Fruit fly (Drosophila melanogaster) whole organism, embryonic: ENCODE data around the gene PIP82.
A peak's percentile ranks its signal among the peaks of the same experiment; 100 is the strongest.

Source experiments
- CG1024 ChIP-seq: fragments of 200-800 bp; sonication (Bioruptor generic); IDR thresholded peaks from 2 replicates; pipeline ENCODE4 v1.3.6; 2022; ENCODE audit warnings: missing biosample characterization, missing genetic modification characterization
- CG10274 ChIP-seq: fragments of 200-800 bp; sonication (Bioruptor generic); optimal IDR thresholded peaks from 3 replicates; lab custom pipeline; 2017; ENCODE audit warnings: missing biosample characterization, mild to moderate bottlenecking, missing genetic modification characterization
- CG12659 ChIP-seq: fragments of 200-800 bp; sonication (Bioruptor generic); optimal IDR thresholded peaks from 3 replicates; lab custom pipeline; 2017; ENCODE audit warnings: mild to moderate bottlenecking, missing biosample characterization, missing genetic modification reagents, missing genetic modification characterization
- CG15479 ChIP-seq: fragments of 200-800 bp; sonication (Bioruptor generic); optimal IDR thresholded peaks from 3 replicates; lab custom pipeline; 2019; ENCODE audit warnings: missing biosample characterization, mild to moderate bottlenecking, missing genetic modification characterization, moderate library complexity
- CG2116 ChIP-seq: fragments of 200-800 bp; sonication (Bioruptor generic); optimal IDR thresholded peaks from 3 replicates; lab custom pipeline; 2018; ENCODE audit warnings: missing biosample characterization, mild to moderate bottlenecking, missing genetic modification characterization
- CG2712 ChIP-seq: fragments of 200-800 bp; optimal IDR thresholded peaks from 3 replicates; lab custom pipeline; 2019; ENCODE audit warnings: missing biosample characterization, mild to moderate bottlenecking, missing genetic modification characterization, moderate library complexity
- CG30020 ChIP-seq: fragments of 200-800 bp; optimal IDR thresholded peaks from 2 replicates; lab custom pipeline; 2019; ENCODE audit warnings: missing biosample characterization, mild to moderate bottlenecking, missing genetic modification characterization, moderate library complexity
- CG30403 ChIP-seq: fragments of 200-800 bp; sonication (Bioruptor generic); optimal IDR thresholded peaks from 3 replicates; lab custom pipeline; 2016; ENCODE audit warnings: missing biosample characterization, missing genetic modification characterization
- CG32532 ChIP-seq: fragments of 200-800 bp; sonication (Bioruptor generic); IDR thresholded peaks from 2 replicates; pipeline ENCODE4 v1.3.6; 2022; ENCODE audit warnings: missing biosample characterization, missing genetic modification characterization
- CG33557 ChIP-seq: fragments of 200-800 bp; sonication (Bioruptor generic); optimal IDR thresholded peaks from 2 replicates; lab custom pipeline; 2019; ENCODE audit warnings: missing biosample characterization, mild to moderate bottlenecking, missing genetic modification characterization, moderate library complexity
- CG3726 ChIP-seq: fragments of 200-800 bp; sonication (Bioruptor generic); IDR thresholded peaks from 3 replicates; pipeline ENCODE4, ENCODE4 v1.3.6; 2022; ENCODE audit warnings: missing biosample characterization, missing genetic modification characterization
- CG3847 ChIP-seq: fragments of 200-800 bp; sonication (Bioruptor generic); IDR thresholded peaks from 2 replicates; pipeline ENCODE4 v1.3.6; 2022; ENCODE audit warnings: missing biosample characterization, missing genetic modification characterization
- CG4282 ChIP-seq: fragments of 200-800 bp; sonication (Bioruptor generic); optimal IDR thresholded peaks from 2 replicates; lab custom pipeline; 2016; ENCODE audit warnings: missing biosample characterization, missing genetic modification characterization
- CG4404 ChIP-seq: fragments of 200-800 bp; sonication (Bioruptor generic); IDR thresholded peaks from 2 replicates; pipeline ENCODE4 v1.3.6; 2022; ENCODE audit warnings: missing biosample characterization, missing genetic modification characterization
- CG4730 ChIP-seq: fragments of 200-800 bp; sonication (Bioruptor generic); IDR thresholded peaks from 2 replicates; pipeline ENCODE4 v1.3.6; 2022; ENCODE audit warnings: missing biosample characterization, missing genetic modification characterization
- CG6272 ChIP-seq: fragments of 200-800 bp; sonication (Bioruptor generic); IDR thresholded peaks from 2 replicates; pipeline ENCODE4 v1.3.6; 2022; ENCODE audit warnings: missing biosample characterization, missing genetic modification characterization
- CG6854 ChIP-seq: fragments of 200-800 bp; sonication (Bioruptor generic); optimal IDR thresholded peaks from 3 replicates; lab custom pipeline; 2017; ENCODE audit warnings: missing biosample characterization, mild to moderate bottlenecking, missing genetic modification characterization
- CG7556 ChIP-seq: fragments of 200-800 bp; sonication (Bioruptor generic); optimal IDR thresholded peaks from 2 replicates; lab custom pipeline; 2017; ENCODE audit warnings: missing biosample characterization, mild to moderate bottlenecking, missing genetic modification characterization
- CG7786 ChIP-seq: fragments of 200-800 bp; sonication (Bioruptor generic); optimal IDR thresholded peaks from 2 replicates; lab custom pipeline; 2016; ENCODE audit warnings: missing biosample characterization, missing genetic modification characterization
- CG8089 ChIP-seq: fragments of 200-800 bp; sonication (Bioruptor generic); optimal IDR thresholded peaks from 3 replicates; lab custom pipeline; 2016; ENCODE audit warnings: missing biosample characterization, missing genetic modification characterization
- CG8765 ChIP-seq: fragments of 200-800 bp; sonication (Bioruptor generic); IDR thresholded peaks from 2 replicates; pipeline ENCODE4 v1.3.6; 2022; ENCODE audit warnings: missing biosample characterization, missing genetic modification characterization
- CG9609 ChIP-seq: fragments of 200-800 bp; sonication (Bioruptor generic); optimal IDR thresholded peaks from 3 replicates; lab custom pipeline; 2016; ENCODE audit warnings: missing biosample characterization, missing genetic modification characterization
- Deaf1 ChIP-seq: fragments of 200-800 bp; optimal IDR thresholded peaks from 3 replicates; lab custom pipeline; 2019; ENCODE audit warnings: missing biosample characterization, mild to moderate bottlenecking, missing genetic modification characterization, moderate library complexity
- Dll ChIP-seq: fragments of 200-800 bp; sonication (Bioruptor generic); IDR thresholded peaks from 4 replicates; pipeline ENCODE4 v1.3.6; 2022; ENCODE audit warnings: missing biosample characterization, missing genetic modification characterization; ENCODE audit not compliant: partially characterized antibody
- HLH4C ChIP-seq: fragments of 200-800 bp; sonication (Bioruptor generic); IDR thresholded peaks from 3 replicates; pipeline ENCODE4 v1.3.6; 2022; ENCODE audit warnings: missing biosample characterization, missing genetic modification characterization; ENCODE audit not compliant: partially characterized antibody
- HLH54F ChIP-seq: fragments of 200-800 bp; sonication (Bioruptor generic); optimal IDR thresholded peaks from 3 replicates; lab custom pipeline; 2016; ENCODE audit warnings: missing biosample characterization, missing genetic modification characterization
- HmgD ChIP-seq: fragments of 200-800 bp; sonication (Bioruptor generic); optimal IDR thresholded peaks from 3 replicates; lab custom pipeline; 2016; ENCODE audit warnings: missing biosample characterization, missing genetic modification characterization
- Hr39 ChIP-seq: fragments of >200 bp; optimal IDR thresholded peaks from 2 replicates; lab custom pipeline; 2017
- Hr51 ChIP-seq, 2 experiments: fragments of 200-800 bp; sonication (Bioruptor generic); optimal IDR thresholded peaks; 2 replicates in 1 of 2; 3 replicates in 1 of 2; lab custom pipeline; 2016 to 2018; ENCODE audit warnings: missing biosample characterization in 2 of 2, missing genetic modification characterization in 2 of 2, mild to moderate bottlenecking in 1 of 2, moderate library complexity in 1 of 2
- NC2α ChIP-seq: fragments of 200-800 bp; sonication (Bioruptor generic); optimal IDR thresholded peaks from 2 replicates; lab custom pipeline; 2016; ENCODE audit warnings: missing biosample characterization, missing genetic modification characterization
- Ptx1 ChIP-seq: fragments of 200-800 bp; sonication (Bioruptor generic); IDR thresholded peaks from 2 replicates; pipeline ENCODE4 v1.3.6; 2022; ENCODE audit warnings: missing biosample characterization, missing genetic modification characterization
- Ssrp ChIP-seq: fragments of 200-800 bp; sonication (Bioruptor generic); optimal IDR thresholded peaks from 2 replicates; lab custom pipeline; 2018; ENCODE audit warnings: missing biosample characterization, mild to moderate bottlenecking, missing genetic modification characterization, moderate library complexity
- Xrp1 ChIP-seq: fragments of 200-800 bp; sonication (Bioruptor generic); IDR thresholded peaks from 2 replicates; pipeline ENCODE4 v1.3.6; 2022; ENCODE audit warnings: missing biosample characterization, missing genetic modification characterization
- chif ChIP-seq, 2 experiments: fragments of 200-800 bp; sonication (Bioruptor generic); optimal IDR thresholded peaks; 3 replicates each; lab custom pipeline; 2016; ENCODE audit warnings: missing biosample characterization in 2 of 2, missing genetic modification characterization in 2 of 2
- chn ChIP-seq: fragments of 200-800 bp; sonication (Bioruptor generic); optimal IDR thresholded peaks from 2 replicates; lab custom pipeline; 2016; ENCODE audit warnings: missing biosample characterization, missing genetic modification characterization
- da ChIP-seq: fragments of 200-800 bp; sonication (Bioruptor generic); optimal IDR thresholded peaks from 2 replicates; lab custom pipeline; 2016; ENCODE audit warnings: missing biosample characterization, missing genetic modification characterization
- ems ChIP-seq: fragments of 200-800 bp; sonication (Bioruptor generic); optimal IDR thresholded peaks from 3 replicates; lab custom pipeline; 2016; ENCODE audit warnings: missing biosample characterization, missing genetic modification characterization
- eyg ChIP-seq: fragments of 200-800 bp; sonication (Bioruptor generic); optimal IDR thresholded peaks from 3 replicates; lab custom pipeline; 2016; ENCODE audit warnings: missing biosample characterization, missing genetic modification characterization
- gcm ChIP-seq: fragments of 200-800 bp; sonication (Bioruptor generic); optimal IDR thresholded peaks from 2 replicates; lab custom pipeline; 2019; ENCODE audit warnings: missing biosample characterization, mild to moderate bottlenecking, missing genetic modification characterization, moderate library complexity
- h ChIP-seq: fragments of >200 bp; optimal IDR thresholded peaks from 2 replicates; lab custom pipeline; 2017
- hkb ChIP-seq, 2 experiments: fragments of 200-800 bp in 1 of 2; fragments of >200 bp in 1 of 2; sonication (Bioruptor generic) in 1 of 2; IDR thresholded peaks in 1 of 2; optimal IDR thresholded peaks in 1 of 2; 2 replicates each; pipeline versions ENCODE4 v1.3.6 to Lab custom; 2017 to 2022; ENCODE audit warnings: missing biosample characterization in 1 of 2, missing genetic modification characterization in 1 of 2
- ind ChIP-seq: fragments of 200-800 bp; sonication (Bioruptor generic); optimal IDR thresholded peaks from 3 replicates; lab custom pipeline; 2016; ENCODE audit warnings: missing biosample characterization, missing genetic modification characterization
- kay ChIP-seq: fragments of 200-800 bp; sonication (Bioruptor generic); optimal IDR thresholded peaks from 2 replicates; lab custom pipeline; 2016; ENCODE audit warnings: missing biosample characterization, missing genetic modification characterization
- mam ChIP-seq: fragments of 200-800 bp; sonication (Bioruptor generic); optimal IDR thresholded peaks from 3 replicates; lab custom pipeline; 2016; ENCODE audit warnings: missing biosample characterization, missing genetic modification characterization
- oc ChIP-seq: fragments of 200-800 bp; sonication (Bioruptor generic); optimal IDR thresholded peaks from 2 replicates; lab custom pipeline; 2018; ENCODE audit warnings: missing biosample characterization, mild to moderate bottlenecking, missing genetic modification characterization, moderate library complexity
- pb ChIP-seq: fragments of 200-800 bp; sonication (Bioruptor generic); optimal IDR thresholded peaks from 3 replicates; lab custom pipeline; 2016; ENCODE audit warnings: missing biosample characterization, missing genetic modification characterization
- pros ChIP-seq: fragments of 200-800 bp; sonication (Bioruptor generic); optimal IDR thresholded peaks from 3 replicates; lab custom pipeline; 2019; ENCODE audit warnings: missing biosample characterization, mild to moderate bottlenecking, missing genetic modification characterization, moderate library complexity
- sens-2 ChIP-seq: fragments of 200-800 bp; sonication (Bioruptor generic); IDR thresholded peaks from 2 replicates; pipeline ENCODE4 v1.3.6; 2022; ENCODE audit warnings: missing biosample characterization, missing genetic modification characterization
- slou ChIP-seq: fragments of 200-800 bp; sonication (Bioruptor generic); optimal IDR thresholded peaks from 3 replicates; lab custom pipeline; 2016; ENCODE audit warnings: missing biosample characterization, missing genetic modification characterization
- twi ChIP-seq: fragments of 200-800 bp; optimal IDR thresholded peaks from 2 replicates; lab custom pipeline; 2019; ENCODE audit warnings: missing biosample characterization, mild to moderate bottlenecking, missing genetic modification characterization, moderate library complexity
- unpg ChIP-seq: fragments of 200-800 bp; sonication (Bioruptor generic); optimal IDR thresholded peaks from 3 replicates; lab custom pipeline; 2018; ENCODE audit warnings: missing biosample characterization, mild to moderate bottlenecking, missing genetic modification characterization, moderate library complexity
- wdn ChIP-seq: fragments of 200-800 bp; sonication (Bioruptor generic); IDR thresholded peaks from 2 replicates; pipeline ENCODE4 v1.3.6; 2022; ENCODE audit warnings: missing biosample characterization, missing genetic modification characterization

PIP82 gene

dm6 chrX:8492849-8493248, 36.6 kb downstream of the PIP82 start (continued):
- peak; percentile 81 for TF ChIP-seq CG2712
- TF ChIP-seq chn (GFP tag; lab: Kevin White, UChicago) = peak; percentile 0
- TF ChIP-seq CG12659 (GFP tag; lab: Kevin White, UChicago) = peak; percentile 55
- TF ChIP-seq CG8765 = peak; percentile 45; the same call in 1 of the 2 replicates
- peak; percentile 71 for TF ChIP-seq ind (GFP tag; lab: Kevin White, UChicago)
- TF ChIP-seq CG4282 (GFP tag; lab: Kevin White, UChicago) = no peak
- no peak for TF ChIP-seq CG9609 (GFP tag; lab: Kevin White, UChicago)
- no peak for TF ChIP-seq CG33557
- TF ChIP-seq Ptx1 (GFP tag; lab: Robert Waterston, UW) = peak; percentile 87
- peak; percentile 20 for TF ChIP-seq Deaf1 (tag; lab: Kevin White, UChicago)
- TF ChIP-seq CG32532 (GFP tag; lab: Robert Waterston, UW) = peak; percentile 64
- no peak for TF ChIP-seq CG15479
- TF ChIP-seq mam (GFP tag; lab: Kevin White, UChicago) = peak; percentile 25
- TF ChIP-seq eyg (GFP tag; lab: Kevin White, UChicago) = no peak
- TF ChIP-seq ems (GFP tag; lab: Kevin White, UChicago) = peak; percentile 39
- TF ChIP-seq CG8089 (GFP tag; lab: Kevin White, UChicago) = peak; percentile 7
- no peak for TF ChIP-seq HmgD (GFP tag; lab: Kevin White, UChicago)
- TF ChIP-seq CG30403 (GFP tag; lab: Kevin White, UChicago) = peak; percentile 68
- TF ChIP-seq gcm (GFP tag; lab: Kevin White, UChicago) = peak; percentile 62
- TF ChIP-seq Hr51 (GFP tag; optimal IDR thresholded peaks at IDR 0.05; lab: Kevin White, UChicago) = peak in 1 of 2 experiments; percentile 89
- TF ChIP-seq CG2116 = no peak
- no peak for TF ChIP-seq CG7786 (GFP tag; lab: Kevin White, UChicago)
- peak; percentile 72 for TF ChIP-seq CG1024 (GFP tag; lab: Robert Waterston, UW)
- no peak for TF ChIP-seq h (lab: Kevin White, UChicago)
- TF ChIP-seq CG4730 (GFP tag; lab: Robert Waterston, UW) = peak; percentile 66
- no peak for TF ChIP-seq NC2α (GFP tag; lab: Kevin White, UChicago)
- no peak for TF ChIP-seq Hr39 (lab: Kevin White, UChicago)
- peak; percentile 54 for TF ChIP-seq kay (GFP tag; lab: Kevin White, UChicago)
- peak; percentile 14 to 24 for TF ChIP-seq chif (GFP tag; optimal IDR thresholded peaks at IDR 0.05; lab: Kevin White, UChicago)
- TF ChIP-seq CG6272 = peak; percentile 66
- TF ChIP-seq Xrp1 = peak; percentile 83
- no peak for TF ChIP-seq CG4404 (GFP tag; lab: Robert Waterston, UW)
- TF ChIP-seq CG3847 (GFP tag; lab: Robert Waterston, UW) = peak; percentile 61
- peak; percentile 81 for TF ChIP-seq sens-2 (GFP tag; lab: Robert Waterston, UW)
- TF ChIP-seq wdn (GFP tag; lab: Robert Waterston, UW) = peak; percentile 47; the same call in 1 of the 2 replicates
- TF ChIP-seq pros (GFP tag; lab: Kevin White, UChicago) = no peak
- TF ChIP-seq Ssrp = peak; percentile 78
- no peak for TF ChIP-seq pb (GFP tag; lab: Kevin White, UChicago)
- peak; percentile 81; the same call in 2 of the 3 replicates for TF ChIP-seq CG3726
- TF ChIP-seq unpg (GFP tag; lab: Kevin White, UChicago) = peak; percentile 87
- TF ChIP-seq CG6854 (GFP tag; lab: Kevin White, UChicago) = no peak
- peak; percentile 10 for TF ChIP-seq CG30020 (tag; lab: Kevin White, UChicago)
- peak; percentile 42 for TF ChIP-seq CG7556 (GFP tag; lab: Kevin White, UChicago)
- TF ChIP-seq da = no peak
- peak; percentile 39 for TF ChIP-seq slou (GFP tag; lab: Kevin White, UChicago)
- no peak for TF ChIP-seq hkb (optimal IDR thresholded peaks at IDR 0.05; lab: Kevin White, UChicago)
- peak; percentile 93 for TF ChIP-seq hkb (GFP tag; IDR thresholded peaks at IDR 0.05; lab: Robert Waterston, UW)
- TF ChIP-seq CG10274 = peak; percentile 3
- TF ChIP-seq HLH54F (GFP tag; lab: Kevin White, UChicago) = no peak
- peak; percentile 84 for TF ChIP-seq oc
- TF ChIP-seq Dll (GFP tag; lab: Robert Waterston, UW) = no peak
- TF ChIP-seq HLH4C (GFP tag; lab: Robert Waterston, UW) = no peak
- TF ChIP-seq twi (tag; lab: Kevin White, UChicago) = peak; percentile 40
